Fruit fly (Drosophila melanogaster): ENCODE measurements around the gene tutl.

DNA sequence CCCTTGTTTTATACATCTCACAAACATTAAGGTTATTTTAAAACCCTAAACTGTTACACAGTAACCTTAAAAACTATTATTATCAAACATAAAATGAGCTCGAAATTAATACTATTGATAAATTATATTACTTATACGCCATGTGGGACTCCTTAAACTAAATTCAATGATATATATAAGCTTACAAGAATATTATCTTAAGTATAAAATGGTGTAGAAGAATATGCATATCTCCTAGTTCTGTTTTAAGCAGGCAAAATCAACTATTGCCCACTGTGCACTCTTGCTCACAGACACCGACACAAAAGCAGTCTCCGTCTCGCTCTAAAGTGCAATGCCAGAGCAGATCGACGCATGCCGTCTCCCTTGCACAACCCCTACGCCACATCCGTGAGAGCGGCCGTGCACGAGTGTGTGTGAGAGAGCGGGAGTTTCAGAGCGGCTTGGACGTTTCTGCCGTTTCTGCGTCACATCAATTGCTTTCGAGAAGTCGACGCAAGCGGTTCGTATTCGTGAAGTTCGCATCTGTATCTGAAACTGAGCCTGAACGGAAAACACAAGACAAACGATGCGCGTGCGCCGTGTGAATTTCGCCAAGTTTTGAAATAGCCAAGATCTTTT, 88.7 kb downstream of the tutl start:
- no peak for TF ChIP-seq CTCF (optimal IDR thresholded peaks at IDR 0.05)
- no peak for TF ChIP-seq CG8478 (optimal IDR thresholded peaks at IDR 0.05)

Measured in S2 (cell line).